Worm (Caenorhabditis elegans) whole organism, midembryonic: Measurements from ENCODE around the gene str-181.

Source experiments
- flt-1 ChIP-seq: fragments of 200-800 bp; sonication (Bioruptor generic); IDR thresholded peaks from 2 replicates; pipeline ENCODE4 v1.3.6; 2022; ENCODE audit warnings: missing genetic modification characterization, missing compliant biosample characterization
- ztf-29 ChIP-seq: fragments of 200-800 bp; sonication (Bioruptor generic); IDR thresholded peaks from 2 replicates; pipeline ENCODE4 v1.3.6; 2022; ENCODE audit warnings: missing genetic modification reagents, missing genetic modification characterization, missing compliant biosample characterization

ce11 chrV:12667926-12668325 lies 50.6 kb downstream of the str-181 start, which contains the start of gene W05B10.4:
- TF ChIP-seq ztf-29 (GFP tag; lab: Robert Waterston, UW) (no peak), flt-1 (GFP tag; lab: Robert Waterston, UW) (no peak)
